Fruit fly (Drosophila melanogaster): ENCODE measurements around the gene CG14573.

CG14573 gene

DNA sequence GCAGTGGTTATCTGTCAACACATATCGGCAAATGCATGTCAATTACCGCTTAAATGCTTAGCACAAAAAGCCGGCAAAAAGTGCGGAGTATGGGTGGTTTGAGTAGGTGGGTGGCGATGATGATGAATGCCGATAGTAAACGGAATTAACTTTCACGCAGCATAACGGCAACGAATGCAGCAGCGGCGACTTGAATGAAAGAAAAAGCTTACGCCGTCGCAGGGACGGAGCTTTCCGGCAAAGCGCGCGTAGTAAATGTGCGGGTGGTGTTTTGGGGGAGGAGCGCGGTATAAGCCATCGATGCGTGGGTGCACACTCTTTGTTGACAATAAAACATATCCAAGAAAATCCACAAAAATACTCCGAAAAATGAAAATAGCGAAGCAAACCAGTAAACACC is 35.6 kb downstream of the CG14573 start, which contains the start of gene CG7370:
Gene CG7370 (plus strand): TSS at position 301 of the 400 bp plus-strand sequence.
- TF ChIP-seq chinmo (GFP tag; IDR thresholded peaks at IDR 0.05; ENCODE audit: partially characterized antibody) (peak; percentile 10; the same call in 1 of the 4 replicates), abd-A (tag; optimal IDR thresholded peaks at IDR 0.05) (peak; percentile 4), knrl (GFP tag; IDR thresholded peaks at IDR 0.05; ENCODE audit: partially characterized antibody) (no peak), kni (GFP tag; optimal IDR thresholded peaks at IDR 0.05) (no peak), Ets65A (GFP tag) (no peak), run (tag; optimal IDR thresholded peaks at IDR 0.05) (no peak), Six4 (GFP tag; optimal IDR thresholded peaks at IDR 0.05) (no peak), CG16815 (GFP tag; optimal IDR thresholded peaks at IDR 0.05) (no peak), HHEX (GFP tag; optimal IDR thresholded peaks at IDR 0.05) (no peak), nerfin-1 (tag; optimal IDR thresholded peaks at IDR 0.05) (peak; percentile 15), dpn (GFP tag; optimal IDR thresholded peaks at IDR 0.05) (no peak), btn (GFP tag; optimal IDR thresholded peaks at IDR 0.05) (no peak), sens (GFP tag) (peak; percentile 59), ab (GFP tag; optimal IDR thresholded peaks at IDR 0.05) (no peak), gfzf (GFP tag; optimal IDR thresholded peaks at IDR 0.05) (no peak), cas (GFP tag; IDR thresholded peaks at IDR 0.05) (no peak), crol (GFP tag; IDR thresholded peaks at IDR 0.05) (peak; percentile 42; the same call in 1 of the 2 replicates), CG11504 (tag; optimal IDR thresholded peaks at IDR 0.05) (peak; percentile 74), zen (tag; optimal IDR thresholded peaks at IDR 0.05) (no peak), D (optimal IDR thresholded peaks at IDR 0.05) (no peak), D (GFP tag; optimal IDR thresholded peaks at IDR 0.05) (no peak), CG9932 (GFP tag; IDR thresholded peaks at IDR 0.05) (no peak), grau (tag; optimal IDR thresholded peaks at IDR 0.05) (no peak), CG7963 (GFP tag; IDR thresholded peaks at IDR 0.05; ENCODE audit: partially characterized antibody) (no peak), mirr (GFP tag; optimal IDR thresholded peaks at IDR 0.05) (no peak), CG17612 (GFP tag; IDR thresholded peaks at IDR 0.05) (no peak), ewg (GFP tag; optimal IDR thresholded peaks at IDR 0.05) (peak; percentile 44), wdn (GFP tag; IDR thresholded peaks at IDR 0.05) (no peak), Trl (optimal IDR thresholded peaks at IDR 0.05) (peak in 1 of 2 experiments; percentile 4), Trl (GFP tag; optimal IDR thresholded peaks at IDR 0.05) (no peak), B-H1 (GFP tag; IDR thresholded peaks at IDR 0.05) (no peak), scrt (GFP tag; optimal IDR thresholded peaks at IDR 0.05) (no peak), br (optimal IDR thresholded peaks at IDR 0.05) (no peak), CG12155 (GFP tag; optimal IDR thresholded peaks at IDR 0.05) (no peak), NC2β (GFP tag; optimal IDR thresholded peaks at IDR 0.05) (no peak), Atf3 (GFP tag; optimal IDR thresholded peaks at IDR 0.05) (no peak), usp (GFP tag; optimal IDR thresholded peaks at IDR 0.05) (no peak), Stat92E (GFP tag; optimal IDR thresholded peaks at IDR 0.05) (no peak), Doc2 (GFP tag; IDR thresholded peaks at IDR 0.05) (no peak), pan (optimal IDR thresholded peaks at IDR 0.05) (no peak), pan (GFP tag; optimal IDR thresholded peaks at IDR 0.05 in 1 of 2, IDR thresholded peaks at IDR 0.05 in 1 of 2) (no peak), toy (GFP tag; IDR thresholded peaks at IDR 0.05) (no peak), bbx (GFP tag; IDR thresholded peaks at IDR 0.05; ENCODE audit: partially characterized antibody) (no peak), CG1024 (GFP tag; IDR thresholded peaks at IDR 0.05) (no peak), emc (GFP tag; optimal IDR thresholded peaks at IDR 0.05) (no peak), Scr (GFP tag; IDR thresholded peaks at IDR 0.05; ENCODE audit: partially characterized antibody) (0 out of 2 replicates have a peak, but pooled peaks have one; percentile 29), CG4820 (GFP tag; optimal IDR thresholded peaks at IDR 0.05) (no peak), CG3995 (GFP tag; optimal IDR thresholded peaks at IDR 0.05) (no peak), NfI (GFP tag; optimal IDR thresholded peaks at IDR 0.05) (no peak), Doc3 (GFP tag; IDR thresholded peaks at IDR 0.05; ENCODE audit: partially characterized antibody) (no peak), CG4617 (GFP tag; optimal IDR thresholded peaks at IDR 0.05; ENCODE audit: borderline replicate concordance) (no peak), vnd (GFP tag; IDR thresholded peaks at IDR 0.05; ENCODE audit: partially characterized antibody) (no peak), CG2889 (GFP tag; IDR thresholded peaks at IDR 0.05) (no peak)
